Fruit fly (Drosophila melanogaster) S2 (cell line): ENCODE results near the gene CG8004.

Experiments used
- CG8478 ChIP-seq: fragments of >200 bp; optimal IDR thresholded peaks from 2 replicates; lab custom pipeline; 2018
- CTCF ChIP-seq, 2 experiments: fragments of >200 bp; optimal IDR thresholded peaks; 2 replicates each; lab custom pipeline; 2018

Gene CG8004

dm6 chr3L:19906780-19907705 is 21.3 kb downstream of the CG8004 start:
- no peak for TF ChIP-seq CTCF (optimal IDR thresholded peaks at IDR 0.05; lab: Kevin White, UChicago)
- TF ChIP-seq CG8478 = no peak

- TF ChIP-seq CTCF (optimal IDR thresholded peaks at IDR 0.05; lab: Kevin White, UChicago) = no peak
- TF ChIP-seq CG8478 = no peak
Observed at dm6 chr3L:19906148-19906752, 22.1 kb downstream of the CG8004 start.

dm6 chr3L:19905427-19905826 is 22.9 kb downstream of the CG8004 start:
- TF ChIP-seq CTCF (optimal IDR thresholded peaks at IDR 0.05; lab: Kevin White, UChicago) (no peak), CG8478 (no peak)

DNA sequence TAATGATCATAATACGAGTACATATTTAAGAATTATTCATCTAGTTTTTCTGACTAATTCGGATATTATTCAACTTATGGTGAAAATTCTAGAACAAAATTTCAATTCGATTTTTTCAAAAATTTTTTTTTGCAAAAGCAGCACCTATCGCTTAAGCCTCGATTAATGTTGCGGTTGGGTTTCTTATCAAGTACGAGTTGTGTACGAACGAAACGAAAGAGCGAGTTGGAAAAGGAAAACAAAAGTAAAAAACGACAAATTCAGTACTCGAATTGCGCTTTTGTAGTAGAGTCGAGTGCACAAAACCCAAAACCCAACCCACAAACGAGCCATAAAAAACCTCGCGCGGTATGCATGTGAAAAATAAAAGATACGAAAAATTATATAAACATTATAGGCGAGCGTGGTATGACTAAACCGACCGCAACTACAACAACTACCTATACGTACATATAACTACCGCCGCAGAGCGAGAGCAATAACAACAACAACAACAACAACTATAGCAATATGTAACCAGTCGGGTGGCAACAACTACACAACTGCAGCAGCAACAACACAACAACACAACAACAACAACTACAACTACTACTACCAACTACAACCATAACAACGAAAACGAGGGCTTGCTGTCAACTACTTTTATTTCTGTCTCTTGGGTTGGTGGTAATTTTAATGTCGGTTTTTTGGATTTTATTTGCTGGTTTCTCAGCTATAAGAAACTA is 23.7 kb downstream of the CG8004 start:
- TF ChIP-seq CTCF (optimal IDR thresholded peaks at IDR 0.05; lab: Kevin White, UChicago) (no peak), CG8478 (no peak)

DNA sequence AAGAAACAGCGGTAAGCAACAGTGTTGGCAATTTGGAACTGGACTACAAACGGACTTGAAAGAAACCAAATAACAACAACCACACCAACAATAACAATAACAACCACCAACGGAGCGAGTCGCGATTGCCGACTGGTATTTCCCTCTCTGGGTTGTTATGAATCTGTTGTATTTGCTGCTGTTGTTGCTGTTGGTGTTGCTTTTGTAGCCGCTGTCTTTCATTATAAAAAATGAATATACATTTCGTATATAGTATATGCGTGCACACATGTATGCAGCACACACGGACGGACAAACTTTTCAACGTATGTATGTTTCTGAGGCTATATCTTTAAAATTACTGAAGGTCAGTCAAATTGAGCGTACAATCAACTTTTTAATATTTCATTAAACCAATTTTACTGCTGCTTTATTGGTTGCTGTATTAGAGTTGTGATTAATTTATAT is 24.9 kb downstream of the CG8004 start:
- no peak for TF ChIP-seq CTCF (optimal IDR thresholded peaks at IDR 0.05; lab: Kevin White, UChicago)
- TF ChIP-seq CG8478 = no peak

DNA sequence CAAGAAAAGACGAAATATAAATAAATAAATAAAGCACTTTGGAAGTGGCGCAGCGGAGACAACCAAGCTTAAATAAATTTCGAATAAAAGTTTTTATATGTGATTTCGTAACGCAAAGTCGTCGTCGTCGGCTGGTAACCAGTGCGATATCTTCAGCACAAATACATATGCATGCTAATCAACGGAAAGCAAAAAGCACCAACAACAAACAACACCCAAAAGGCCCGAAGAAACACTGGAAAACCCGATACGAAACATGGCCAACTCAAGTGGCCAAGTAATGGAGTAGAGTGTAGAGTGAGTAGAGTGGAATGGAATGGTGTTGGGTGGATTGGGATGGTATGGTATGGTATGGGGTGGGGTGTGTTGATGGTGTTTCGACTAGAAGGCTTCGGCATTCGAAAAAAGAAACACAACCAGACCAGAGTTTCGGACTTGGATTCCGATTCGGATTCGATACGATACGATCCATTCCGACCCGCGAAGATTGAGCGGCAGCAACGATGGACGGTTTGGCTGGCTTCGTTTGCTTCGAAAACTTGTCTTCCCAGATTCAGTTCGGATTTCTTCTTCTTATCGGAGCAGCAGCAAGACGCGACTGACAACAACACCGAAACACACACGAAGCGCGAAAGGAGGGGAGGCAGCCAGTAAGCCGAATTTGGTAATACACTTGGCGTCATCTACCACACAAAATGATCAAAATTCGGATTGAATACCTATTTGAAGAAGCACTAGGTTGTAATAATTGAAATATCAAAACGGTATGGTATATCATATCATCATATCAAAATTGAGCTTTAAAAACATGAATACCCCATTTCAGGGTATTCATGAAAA is 25.5 kb downstream of the CG8004 start:
- no peak for TF ChIP-seq CTCF (optimal IDR thresholded peaks at IDR 0.05; lab: Kevin White, UChicago)
- TF ChIP-seq CG8478 = no peak

dm6 chr3L:19901486-19902255 is 26.6 kb downstream of the CG8004 start:
- no peak for TF ChIP-seq CTCF (optimal IDR thresholded peaks at IDR 0.05; lab: Kevin White, UChicago)
- no peak for TF ChIP-seq CG8478

DNA sequence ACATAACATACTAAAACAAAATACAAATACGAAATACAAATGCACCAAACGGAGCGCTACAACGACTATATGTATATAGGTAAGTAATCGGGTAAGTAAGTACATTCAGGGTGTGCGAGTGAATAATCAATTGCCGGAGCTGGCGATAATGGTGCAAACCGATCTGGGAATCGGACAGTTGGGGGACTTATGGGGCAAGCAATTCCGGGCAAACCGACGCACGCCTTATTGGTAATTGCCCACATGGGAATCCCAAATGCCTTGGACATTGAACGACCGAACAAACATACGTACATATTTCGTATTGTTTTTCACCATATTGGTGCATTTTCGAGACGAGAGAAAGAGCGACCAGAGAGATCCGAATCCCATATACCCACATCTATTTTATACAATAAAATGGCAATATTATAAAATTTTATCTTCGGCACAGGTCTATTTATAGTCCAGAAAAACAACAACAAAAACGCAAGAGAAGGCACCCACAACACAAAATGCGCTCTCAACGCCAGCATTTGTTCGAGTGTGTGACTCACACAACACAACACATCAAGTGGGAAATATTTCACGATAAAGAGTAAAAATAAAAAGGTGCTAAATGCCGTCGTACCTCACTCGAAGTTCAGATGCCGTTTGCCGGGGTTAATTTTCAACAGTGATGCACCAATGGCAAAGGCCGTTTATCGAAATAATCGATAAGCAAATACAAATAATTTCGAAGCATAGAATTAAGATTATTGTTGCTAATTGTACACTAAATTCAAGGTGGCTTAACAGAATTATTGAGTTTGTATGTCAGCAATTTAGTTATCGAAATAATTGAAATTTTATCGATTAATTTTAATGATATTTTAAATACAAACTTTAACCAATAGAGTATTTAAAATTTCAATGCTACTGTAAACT is 27.9 kb downstream of the CG8004 start:
- no peak for TF ChIP-seq CTCF (optimal IDR thresholded peaks at IDR 0.05; lab: Kevin White, UChicago)
- no peak for TF ChIP-seq CG8478

DNA sequence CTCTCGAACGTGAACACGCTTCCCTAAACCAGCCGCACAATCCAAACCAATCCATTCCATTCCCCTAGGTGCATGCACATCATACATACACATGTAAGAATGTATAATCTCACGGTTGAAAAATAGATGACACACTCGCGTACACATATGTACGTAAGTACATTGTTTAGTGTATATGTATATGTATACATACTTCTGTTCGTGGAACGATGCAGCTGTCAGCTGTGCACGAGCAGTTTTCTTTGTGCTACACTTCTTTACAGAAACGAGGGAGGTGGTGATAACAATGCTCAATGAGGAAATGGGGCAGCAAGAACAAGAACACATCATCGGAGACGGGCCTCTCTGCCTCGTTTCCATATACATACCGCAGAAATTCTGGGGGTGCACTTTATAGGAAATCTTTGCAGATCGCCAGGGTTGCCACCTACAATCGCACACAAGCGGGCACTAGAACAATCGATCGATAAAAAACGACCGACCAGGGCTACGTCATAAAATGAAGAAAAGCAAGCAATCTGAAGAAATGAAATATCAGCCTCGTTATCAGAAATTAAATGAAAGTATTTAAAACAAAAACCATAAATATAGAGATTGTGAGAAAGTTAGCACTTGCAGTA is 28.9 kb downstream of the CG8004 start:
- TF ChIP-seq CTCF (optimal IDR thresholded peaks at IDR 0.05; lab: Kevin White, UChicago) = no peak
- TF ChIP-seq CG8478 = no peak

DNA sequence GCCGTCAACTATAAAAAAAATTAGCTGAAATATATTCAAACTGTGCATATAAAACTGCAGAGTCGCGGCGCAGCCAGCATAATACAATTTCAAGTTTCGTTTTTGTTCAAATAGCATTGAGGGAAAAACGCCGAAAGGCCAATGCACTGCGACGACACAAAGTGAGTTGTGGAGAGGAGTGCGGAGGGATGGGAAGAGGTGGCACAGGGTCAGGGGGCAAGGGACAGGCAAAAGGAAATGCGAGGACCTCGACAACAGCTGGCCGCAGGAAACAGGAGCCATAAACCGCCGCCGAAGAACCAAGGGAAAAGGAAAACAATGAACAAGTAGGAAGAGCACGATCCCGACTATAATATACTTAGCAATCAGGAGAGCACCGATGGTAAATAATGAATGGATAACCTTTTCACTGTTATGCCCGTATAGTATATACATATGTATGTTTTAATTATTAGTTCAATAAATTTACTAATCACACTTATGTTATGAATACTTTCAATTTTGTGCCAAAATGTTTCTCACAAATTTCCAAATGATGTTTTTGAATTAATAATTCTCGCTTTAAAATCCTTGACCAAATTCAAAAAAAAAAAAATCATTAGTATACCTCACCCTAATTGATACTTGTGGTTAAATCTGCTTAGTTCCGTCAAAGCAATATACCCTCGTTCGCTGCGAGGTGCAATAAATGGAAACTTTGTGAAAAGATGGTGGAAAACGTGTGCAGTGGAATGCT is 29.6 kb downstream of the CG8004 start:
- TF ChIP-seq CTCF (optimal IDR thresholded peaks at IDR 0.05; lab: Kevin White, UChicago) (no peak), CG8478 (no peak)

dm6 chr3L:19897685-19898009 is 30.7 kb downstream of the CG8004 start:
- TF ChIP-seq CTCF (optimal IDR thresholded peaks at IDR 0.05; lab: Kevin White, UChicago) (no peak), CG8478 (no peak)
